Worm (Caenorhabditis elegans): ENCODE data around the gene fbxb-63.

DNA sequence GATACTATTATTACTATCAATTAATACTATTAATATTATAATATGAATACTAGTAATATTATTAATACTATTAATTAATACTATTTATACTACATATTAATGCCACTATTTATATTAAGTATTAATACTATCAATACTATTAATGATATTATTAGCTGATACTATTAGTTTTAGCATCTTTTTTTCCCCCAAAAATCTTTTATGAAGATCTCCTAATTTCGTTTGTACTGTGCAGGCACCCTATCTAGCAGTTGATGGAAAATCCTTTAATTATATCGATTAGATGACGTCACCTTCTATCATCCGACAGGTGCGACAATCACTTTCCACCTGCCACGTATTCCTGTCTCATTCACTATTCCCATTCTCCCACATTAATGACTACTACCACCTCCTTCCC is 25.7 kb upstream of the fbxb-63 start, which contains the start of gene fbxb-65:
- TF ChIP-seq ets-4 (GFP tag; optimal IDR thresholded peaks at IDR 0.05) (no peak), snpc-4 (GFP tag; optimal IDR thresholded peaks at IDR 0.05) (no peak), snpc-4 (tag; optimal IDR thresholded peaks at IDR 0.05) (no peak), attf-6 (GFP tag; IDR thresholded peaks at IDR 0.05) (no peak), bed-1 (GFP tag; IDR thresholded peaks at IDR 0.05) (no peak), lsl-1 (GFP tag; optimal IDR thresholded peaks at IDR 0.05) (no peak), nfya-1 (tag; optimal IDR thresholded peaks at IDR 0.05; ENCODE audit: borderline replicate concordance, insufficient read depth) (no peak), lin-40 (tag; optimal IDR thresholded peaks at IDR 0.05) (no peak), T07F8.4 (tag; optimal IDR thresholded peaks at IDR 0.05) (no peak), nfya-2 (GFP tag; IDR thresholded peaks at IDR 0.05) (no peak), him-1 (tag; optimal IDR thresholded peaks at IDR 0.05) (no peak), pha-4 (tag; optimal IDR thresholded peaks at IDR 0.05) (no peak), hlh-26 (GFP tag; conservative IDR thresholded peaks at IDR 0.05) (no peak)

Data from whole organism, young adult.